Worm (Caenorhabditis elegans) whole organism, young adult: Measurements from ENCODE around the gene F49H12.3.

ENCODE experiments used
- B0261.1 ChIP-seq: sonication (generic microtip); optimal IDR thresholded peaks from 2 replicates; lab custom pipeline; 2016; ENCODE audit warnings: mild to moderate bottlenecking, missing genetic modification characterization, moderate library complexity, missing compliant biosample characterization
- B0336.3 ChIP-seq: fragments of 200-800 bp; sonication (Bioruptor generic); IDR thresholded peaks from 2 replicates; pipeline ENCODE4 v1.3.6; 2022; ENCODE audit warnings: missing genetic modification characterization, missing compliant biosample characterization
- C06A6.2 ChIP-seq: fragments of 200-800 bp; sonication (Bioruptor generic); conservative IDR thresholded peaks from 2 replicates; pipeline ENCODE4 v1.3.6; 2022; ENCODE audit warnings: missing genetic modification characterization, missing compliant biosample characterization
- F22D6.2 ChIP-seq: sonication (generic microtip); optimal IDR thresholded peaks from 2 replicates; lab custom pipeline; 2016; ENCODE audit warnings: mild to moderate bottlenecking, missing genetic modification characterization, missing compliant biosample characterization
- F23B12.7 ChIP-seq: sonication (generic microtip); optimal IDR thresholded peaks from 2 replicates; lab custom pipeline; 2017; ENCODE audit warnings: missing genetic modification characterization, mild to moderate bottlenecking, missing compliant biosample characterization, antibody characterized with exemption, moderate library complexity; ENCODE audit not compliant: insufficient read depth
- F33H1.4 ChIP-seq: fragments of 200-800 bp; sonication (Bioruptor generic); IDR thresholded peaks from 2 replicates; pipeline ENCODE4 v1.3.6; 2022; ENCODE audit warnings: missing genetic modification reagents, missing genetic modification characterization, missing compliant biosample characterization
- F37B4.10 ChIP-seq: fragments of 200-800 bp; sonication (Bioruptor generic); IDR thresholded peaks from 2 replicates; pipeline ENCODE4 v1.3.6; 2022; ENCODE audit warnings: missing genetic modification characterization, missing compliant biosample characterization
- F39B2.1 ChIP-seq: fragments of 200-800 bp; sonication (Bioruptor generic); IDR thresholded peaks from 2 replicates; pipeline ENCODE4 v1.3.6; 2022; ENCODE audit warnings: missing genetic modification reagents, missing genetic modification characterization, missing compliant biosample characterization
- F57A8.1 ChIP-seq: fragments of 200-800 bp; sonication (Bioruptor generic); optimal IDR thresholded peaks from 2 replicates; lab custom pipeline; 2018; ENCODE audit warnings: mild to moderate bottlenecking, missing genetic modification characterization, moderate library complexity, missing compliant biosample characterization
- F57C9.4 ChIP-seq: sonication (generic microtip); optimal IDR thresholded peaks from 2 replicates; lab custom pipeline; 2017; ENCODE audit warnings: mild to moderate bottlenecking, missing genetic modification characterization, missing compliant biosample characterization
- T07F8.4 ChIP-seq: sonication (generic microtip); optimal IDR thresholded peaks from 2 replicates; lab custom pipeline; 2016; ENCODE audit warnings: mild to moderate bottlenecking, missing genetic modification characterization, moderate library complexity, missing compliant biosample characterization
- Y53F4B.3 ChIP-seq: fragments of 200-800 bp; sonication (Bioruptor generic); IDR thresholded peaks from 2 replicates; pipeline ENCODE4 v1.3.6; 2022; ENCODE audit warnings: missing genetic modification reagents, missing genetic modification characterization, missing compliant biosample characterization
- Y79H2A.3 ChIP-seq: fragments of 200-800 bp; sonication (Bioruptor generic); conservative IDR thresholded peaks from 2 replicates; pipeline ENCODE4 v1.3.6; 2022; ENCODE audit warnings: missing genetic modification reagents, missing genetic modification characterization, missing compliant biosample characterization
- Y95B8A.8 ChIP-seq: fragments of 200-800 bp; sonication (Bioruptor generic); IDR thresholded peaks from 2 replicates; pipeline ENCODE4 v1.3.6; 2022; ENCODE audit warnings: missing genetic modification reagents, missing genetic modification characterization, missing compliant biosample characterization
- ZK185.1 ChIP-seq: sonication (generic microtip); optimal IDR thresholded peaks from 2 replicates; lab custom pipeline; 2016; ENCODE audit warnings: mild to moderate bottlenecking, missing genetic modification characterization, missing compliant biosample characterization; ENCODE audit not compliant: poor library complexity, severe bottlenecking
- ama-1 ChIP-seq, 3 experiments: fragments of 150-350 bp in 1 of 3; sonication (generic microtip) in 2 of 3; optimal IDR thresholded peaks; 2 replicates each; lab custom pipeline; 2014 to 2018; ENCODE audit warnings: missing biosample characterization in 2 of 3, missing genetic modification characterization in 2 of 3, missing genetic modification reagents in 2 of 3
- atf-7 ChIP-seq: sonication (generic microtip); optimal IDR thresholded peaks from 2 replicates; lab custom pipeline; 2017; ENCODE audit warnings: mild to moderate bottlenecking, missing genetic modification characterization, missing compliant biosample characterization
- attf-5 ChIP-seq: fragments of 200-800 bp; sonication (Bioruptor generic); optimal IDR thresholded peaks from 2 replicates; lab custom pipeline; 2018; ENCODE audit warnings: mild to moderate bottlenecking, missing genetic modification characterization, missing compliant biosample characterization
- bed-2 ChIP-seq: fragments of 200-800 bp; sonication (Bioruptor generic); IDR thresholded peaks from 2 replicates; pipeline ENCODE4 v1.3.6; 2022; ENCODE audit warnings: missing genetic modification reagents, missing genetic modification characterization, missing compliant biosample characterization
- ccch-3 ChIP-seq: fragments of 200-800 bp; sonication (Bioruptor generic); optimal IDR thresholded peaks from 2 replicates; lab custom pipeline; 2018; ENCODE audit warnings: mild to moderate bottlenecking, missing genetic modification characterization, missing compliant biosample characterization
- ceh-91 ChIP-seq: fragments of 200-800 bp; sonication (Bioruptor generic); IDR thresholded peaks from 2 replicates; pipeline ENCODE4 v1.3.6; 2022; ENCODE audit warnings: missing genetic modification reagents, missing genetic modification characterization, missing compliant biosample characterization
- chd-7 ChIP-seq: sonication (generic microtip); optimal IDR thresholded peaks from 2 replicates; lab custom pipeline; 2016; ENCODE audit warnings: mild to moderate bottlenecking, missing genetic modification characterization, moderate library complexity, missing compliant biosample characterization
- dpl-1 ChIP-seq: fragments of 150-350 bp; optimal IDR thresholded peaks from 2 replicates; lab custom pipeline; 2014; ENCODE audit warnings: missing biosample characterization, missing genetic modification reagents, missing genetic modification characterization
- hlh-12 ChIP-seq: sonication (generic microtip); optimal IDR thresholded peaks from 2 replicates; lab custom pipeline; 2016; ENCODE audit warnings: missing genetic modification characterization, missing compliant biosample characterization
- hlh-26 ChIP-seq: fragments of 200-800 bp; sonication (Bioruptor generic); conservative IDR thresholded peaks from 2 replicates; pipeline ENCODE4 v1.3.6; 2022; ENCODE audit warnings: missing genetic modification reagents, missing genetic modification characterization, missing compliant biosample characterization
- hmg-1.2 ChIP-seq: fragments of 200-800 bp; sonication (Bioruptor generic); IDR thresholded peaks from 2 replicates; pipeline ENCODE4 v1.3.6; 2022; ENCODE audit warnings: missing genetic modification reagents, missing genetic modification characterization, missing compliant biosample characterization
- let-526 ChIP-seq: fragments of 200-800 bp; sonication (Bioruptor generic); IDR thresholded peaks from 2 replicates; pipeline ENCODE4 v1.3.6; 2022; ENCODE audit warnings: missing genetic modification reagents, missing genetic modification characterization, missing compliant biosample characterization
- let-607 ChIP-seq, 2 experiments: fragments of 200-800 bp in 1 of 2; sonication (Bioruptor generic) in 1 of 2; sonication (generic microtip) in 1 of 2; optimal IDR thresholded peaks; 2 replicates each; lab custom pipeline; 2016 to 2018; ENCODE audit warnings: mild to moderate bottlenecking in 2 of 2, missing compliant biosample characterization in 2 of 2, missing genetic modification characterization in 2 of 2, moderate library complexity in 2 of 2, missing genotype in 1 of 2
- lin-26 ChIP-seq: fragments of 200-800 bp; sonication (Bioruptor generic); IDR thresholded peaks from 2 replicates; pipeline ENCODE4 v1.3.6; 2022; ENCODE audit warnings: missing genetic modification reagents, missing genetic modification characterization, missing compliant biosample characterization
- lin-35 ChIP-seq, 3 experiments: fragments of 150-350 bp in 2 of 3; sonication (generic microtip) in 1 of 3; optimal IDR thresholded peaks; 2 replicates each; lab custom pipeline; 2014 to 2018; ENCODE audit warnings: missing biosample characterization in 3 of 3, missing genetic modification characterization in 3 of 3, missing genetic modification reagents in 3 of 3
- lin-40 ChIP-seq: sonication (generic microtip); optimal IDR thresholded peaks from 2 replicates; lab custom pipeline; 2016; ENCODE audit warnings: missing genetic modification characterization, mild to moderate bottlenecking, missing compliant biosample characterization, missing genotype, missing genetic modification reagents
- lir-1 ChIP-seq: fragments of 200-800 bp; sonication (Bioruptor generic); conservative IDR thresholded peaks from 2 replicates; pipeline ENCODE4 v1.3.6; 2022; ENCODE audit warnings: missing genetic modification reagents, missing genetic modification characterization, missing compliant biosample characterization
- nfya-1 ChIP-seq: sonication (generic microtip); optimal IDR thresholded peaks from 2 replicates; lab custom pipeline; 2017; ENCODE audit warnings: antibody characterized with exemption, missing compliant biosample characterization, missing genetic modification characterization, borderline replicate concordance; ENCODE audit not compliant: insufficient read depth
- nhr-80 ChIP-seq: sonication (generic microtip); optimal IDR thresholded peaks from 2 replicates; lab custom pipeline; 2016; ENCODE audit warnings: missing genetic modification characterization, missing compliant biosample characterization
- pbrm-1 ChIP-seq: fragments of 200-800 bp; sonication (Bioruptor generic); IDR thresholded peaks from 2 replicates; pipeline ENCODE4 v1.3.6; 2022; ENCODE audit warnings: missing genetic modification reagents, missing genetic modification characterization, missing compliant biosample characterization
- pha-4 ChIP-seq: fragments of 150-350 bp; sonication (generic microtip); optimal IDR thresholded peaks from 2 replicates; lab custom pipeline; 2014; ENCODE audit warnings: missing biosample characterization, missing genetic modification reagents, missing genetic modification characterization
- rcor-1 ChIP-seq: fragments of 200-800 bp; sonication (Bioruptor generic); IDR thresholded peaks from 2 replicates; pipeline ENCODE4 v1.3.6; 2022; ENCODE audit warnings: missing genetic modification reagents, missing genetic modification characterization, missing compliant biosample characterization
- rpc-1 ChIP-seq, 2 experiments: fragments of 150-350 bp in 1 of 2; sonication (generic microtip) in 1 of 2; optimal IDR thresholded peaks; 2 replicates each; lab custom pipeline; 2014 to 2018; ENCODE audit warnings: missing biosample characterization in 1 of 2, missing genetic modification characterization in 1 of 2, missing genetic modification reagents in 1 of 2, missing genotype in 1 of 2
- sea-2 ChIP-seq: fragments of 200-800 bp; sonication (Bioruptor generic); IDR thresholded peaks from 2 replicates; pipeline ENCODE4 v1.3.6; 2022; ENCODE audit warnings: missing genetic modification characterization, missing compliant biosample characterization
- snpc-1.3 ChIP-seq: sonication (generic microtip); optimal IDR thresholded peaks from 2 replicates; lab custom pipeline; 2017; ENCODE audit warnings: missing genetic modification characterization, mild to moderate bottlenecking, missing compliant biosample characterization, antibody characterized with exemption, moderate library complexity, missing genotype, missing genetic modification reagents; ENCODE audit not compliant: insufficient read depth
- unc-130 ChIP-seq: sonication (generic microtip); optimal IDR thresholded peaks from 2 replicates; lab custom pipeline; 2016; ENCODE audit warnings: missing genetic modification reagents, missing genetic modification characterization, missing compliant biosample characterization
- unc-62 ChIP-seq: fragments of 150-350 bp; optimal IDR thresholded peaks from 2 replicates; lab custom pipeline; 2014; ENCODE audit warnings: missing biosample characterization, missing genetic modification reagents, missing genetic modification characterization
- xnd-1 ChIP-seq: sonication (generic microtip); optimal IDR thresholded peaks from 2 replicates; lab custom pipeline; 2016; ENCODE audit warnings: missing genotype, missing genetic modification reagents, missing genetic modification characterization, missing compliant biosample characterization
- zfh-2 ChIP-seq: fragments of 200-800 bp; sonication (Bioruptor generic); conservative IDR thresholded peaks from 2 replicates; pipeline ENCODE4 v1.3.6; 2022; ENCODE audit warnings: missing genetic modification reagents, missing genetic modification characterization, missing compliant biosample characterization
- ztf-22 ChIP-seq: fragments of 200-800 bp; sonication (Bioruptor generic); optimal IDR thresholded peaks from 2 replicates; lab custom pipeline; 2018; ENCODE audit warnings: mild to moderate bottlenecking, missing genetic modification characterization, moderate library complexity, missing compliant biosample characterization
- ztf-26 ChIP-seq: sonication (generic microtip); optimal IDR thresholded peaks from 2 replicates; lab custom pipeline; 2017; ENCODE audit warnings: missing genetic modification characterization, missing compliant biosample characterization

The F49H12.3 gene

ce11 chrX:2089434-2089833 is 5.3 kb downstream of the F49H12.3 start, which contains the start of gene lsy-2 (continued):
- TF ChIP-seq ceh-91 (no peak), F23B12.7 (tag; lab: Kevin White, UChicago) (no peak), lin-35 (GFP tag; optimal IDR thresholded peaks at IDR 0.05; lab: Kevin White, UChicago) (peak in 1 of 3 experiments; percentile 49), nhr-80 (tag; lab: Kevin White, UChicago) (peak; percentile 45), F33H1.4 (GFP tag; lab: Robert Waterston, UW) (no peak), atf-7 (tag; lab: Kevin White, UChicago) (no peak), C06A6.2 (GFP tag; lab: Robert Waterston, UW) (no peak; the same call in 1 of the 2 replicates), bed-2 (GFP tag; lab: Robert Waterston, UW) (no peak), hlh-12 (no peak), snpc-1.3 (tag; lab: Kevin White, UChicago) (no peak), B0261.1 (tag; lab: Kevin White, UChicago) (no peak), Y79H2A.3 (GFP tag; lab: Robert Waterston, UW) (no peak), F22D6.2 (tag; lab: Kevin White, UChicago) (no peak), nfya-1 (tag; lab: Kevin White, UChicago) (no peak), pha-4 (tag; lab: Kevin White, UChicago) (no peak), F39B2.1 (GFP tag; lab: Robert Waterston, UW) (no peak), rpc-1 (optimal IDR thresholded peaks at IDR 0.05; lab: Kevin White, UChicago) (no peak), rpc-1 (tag; optimal IDR thresholded peaks at IDR 0.05; lab: Kevin White, UChicago) (no peak), F57C9.4 (tag; lab: Kevin White, UChicago) (no peak), pbrm-1 (GFP tag; lab: Robert Waterston, UW) (no peak)

DNA sequence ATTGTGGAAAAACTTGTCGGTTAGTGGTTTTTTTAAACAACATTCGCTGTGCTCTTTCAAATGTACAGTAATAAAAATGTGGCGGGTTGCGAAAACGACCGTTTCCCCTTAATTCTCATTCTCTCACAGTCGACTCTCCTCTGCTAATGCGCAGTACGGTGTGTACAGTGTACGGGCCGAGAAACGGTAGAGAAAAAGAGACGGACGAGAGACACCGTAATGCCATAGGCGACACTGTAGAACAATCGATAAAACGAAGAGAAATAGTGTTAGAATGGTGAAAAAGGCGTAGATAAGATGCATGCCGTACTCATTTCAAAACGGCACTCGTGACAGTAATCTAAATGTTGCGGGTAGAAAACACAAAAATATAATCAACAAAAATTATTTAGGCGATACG is 6.3 kb downstream of the F49H12.3 start:
- peak; percentile 3 for TF ChIP-seq unc-62 (GFP tag; lab: Kevin White, UChicago)
- no peak for TF ChIP-seq zfh-2
- TF ChIP-seq rcor-1: no peak
- TF ChIP-seq Y53F4B.3 (GFP tag; lab: Robert Waterston, UW): no peak
- TF ChIP-seq attf-5 (GFP tag; lab: Kevin White, UChicago): peak; percentile 42
- TF ChIP-seq lin-35 (GFP tag; optimal IDR thresholded peaks at IDR 0.05; lab: Kevin White, UChicago): no peak
- no peak for TF ChIP-seq F37B4.10 (GFP tag; lab: Robert Waterston, UW)
- no peak for TF ChIP-seq xnd-1 (tag; lab: Kevin White, UChicago)
- TF ChIP-seq F57A8.1 (GFP tag; lab: Kevin White, UChicago): no peak
- no peak for TF ChIP-seq ccch-3
- no peak for TF ChIP-seq lir-1
- peak; percentile 46; the same call in 1 of the 2 replicates for TF ChIP-seq hmg-1.2 (GFP tag; lab: Robert Waterston, UW)
- no peak for TF ChIP-seq dpl-1 (GFP tag; lab: Kevin White, UChicago)
- no peak for TF ChIP-seq ZK185.1 (tag; lab: Kevin White, UChicago)
- peak; percentile 24; the same call in 1 of the 2 replicates for TF ChIP-seq B0336.3 (GFP tag; lab: Robert Waterston, UW)
- no peak for TF ChIP-seq sea-2
- TF ChIP-seq C06A6.2 (GFP tag; lab: Robert Waterston, UW): no peak
- no peak for TF ChIP-seq let-526 (GFP tag; lab: Robert Waterston, UW)
- TF ChIP-seq T07F8.4: no peak
- TF ChIP-seq unc-130 (GFP tag; lab: Kevin White, UChicago): no peak
- TF ChIP-seq chd-7 (tag; lab: Kevin White, UChicago): no peak
- peak; percentile 64 for TF ChIP-seq nhr-80 (tag; lab: Kevin White, UChicago)
- TF ChIP-seq Y79H2A.3 (GFP tag; lab: Robert Waterston, UW): no peak
- TF ChIP-seq lin-40 (tag; lab: Kevin White, UChicago): peak; percentile 15
- peak; percentile 1 for TF ChIP-seq ztf-26 (tag; lab: Kevin White, UChicago)
- TF ChIP-seq lin-26 (GFP tag; lab: Robert Waterston, UW): no peak
- no peak for TF ChIP-seq ama-1 (optimal IDR thresholded peaks at IDR 0.05; lab: Kevin White, UChicago)
- TF ChIP-seq ama-1 (GFP tag; optimal IDR thresholded peaks at IDR 0.05; lab: Kevin White, UChicago): no peak
- TF ChIP-seq let-607 (tag; optimal IDR thresholded peaks at IDR 0.05; lab: Kevin White, UChicago): no peak
- TF ChIP-seq ztf-22: no peak
- TF ChIP-seq hlh-26 (GFP tag; lab: Robert Waterston, UW): no peak
- TF ChIP-seq Y95B8A.8: no peak
